Worm (Caenorhabditis elegans) whole organism, early embryonic: Measurements from ENCODE around the gene C54D10.5.

Source experiments
- F13C5.2 ChIP-seq: sonication (generic microtip); optimal IDR thresholded peaks from 2 replicates; lab custom pipeline; 2017; ENCODE audit warnings: mild to moderate bottlenecking, missing genetic modification characterization, inconsistent platforms, missing compliant biosample characterization
- aly-1 ChIP-seq: sonication (generic microtip); optimal IDR thresholded peaks from 2 replicates; lab custom pipeline; 2016; ENCODE audit warnings: missing genetic modification characterization, missing compliant biosample characterization
- ama-1 ChIP-seq: fragments of 150-350 bp; optimal IDR thresholded peaks from 2 replicates; lab custom pipeline; 2014
- ceh-13 ChIP-seq: fragments of 200-800 bp; sonication (Bioruptor generic); optimal IDR thresholded peaks from 2 replicates; lab custom pipeline; 2018; ENCODE audit warnings: mild to moderate bottlenecking, missing genetic modification characterization, missing compliant biosample characterization
- ceh-36 ChIP-seq: sonication (generic microtip); optimal IDR thresholded peaks from 2 replicates; lab custom pipeline; 2016; ENCODE audit warnings: missing genetic modification characterization, inconsistent platforms, missing compliant biosample characterization
- ets-7 ChIP-seq: sonication (generic microtip); optimal IDR thresholded peaks from 2 replicates; lab custom pipeline; 2016; ENCODE audit warnings: missing genotype, missing genetic modification characterization, missing compliant biosample characterization
- flt-1 ChIP-seq: fragments of 200-800 bp; sonication (Bioruptor generic); IDR thresholded peaks from 2 replicates; pipeline ENCODE4 v1.3.6; 2022; ENCODE audit warnings: missing genetic modification characterization, missing compliant biosample characterization
- hmg-4 ChIP-seq: fragments of 200-800 bp; sonication (Bioruptor generic); optimal IDR thresholded peaks from 2 replicates; lab custom pipeline; 2018; ENCODE audit warnings: mild to moderate bottlenecking, missing genetic modification characterization, missing compliant biosample characterization
- sea-1 ChIP-seq: fragments of 200-800 bp; sonication (Bioruptor generic); conservative IDR thresholded peaks from 2 replicates; pipeline ENCODE4 v1.3.6; 2022; ENCODE audit warnings: missing genetic modification characterization, missing compliant biosample characterization
- tra-4 ChIP-seq: sonication (generic microtip); optimal IDR thresholded peaks from 2 replicates; lab custom pipeline; 2017; ENCODE audit warnings: missing genetic modification characterization, missing compliant biosample characterization

DNA sequence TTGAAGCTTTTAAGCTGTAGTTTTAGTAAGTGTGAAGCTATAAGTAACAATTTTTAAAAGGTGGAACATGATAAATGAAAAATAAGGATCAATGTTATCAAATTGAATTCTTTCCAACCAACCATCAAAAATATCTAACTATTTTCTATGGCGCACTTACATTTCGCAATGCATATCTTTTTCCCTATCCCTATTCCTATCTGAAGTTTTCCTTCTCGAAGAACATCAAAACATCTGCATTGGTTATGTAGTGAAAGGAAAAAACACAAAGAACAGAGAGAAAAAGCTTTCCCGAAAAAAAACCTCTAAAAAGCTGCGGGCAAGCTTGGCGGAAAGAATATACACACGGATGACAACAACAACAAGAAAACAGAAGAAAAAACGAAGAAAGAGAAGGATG is 31.4 kb downstream of the C54D10.5 start:
- TF ChIP-seq hmg-4 (GFP tag; lab: Kevin White, UChicago) (no peak), flt-1 (no peak), F13C5.2 (tag; lab: Kevin White, UChicago) (no peak), ceh-13 (no peak), ama-1 (lab: Kevin White, UChicago) (no peak), tra-4 (tag; lab: Kevin White, UChicago) (no peak), aly-1 (tag; lab: Kevin White, UChicago) (no peak), ceh-36 (tag; lab: Kevin White, UChicago) (no peak), ets-7 (tag; lab: Kevin White, UChicago) (no peak), sea-1 (GFP tag; lab: Robert Waterston, UW) (no peak)
